Fruit fly (Drosophila melanogaster) whole organism, pupa: Measurements from ENCODE around the gene Or83c.
A peak's percentile ranks its signal among the peaks of the same experiment; 100 is the strongest.

ENCODE experiments used
- CG10348 ChIP-seq: fragments of 200-800 bp; sonication (Bioruptor generic); IDR thresholded peaks from 2 replicates; pipeline ENCODE4 v1.3.6; 2022; ENCODE audit warnings: missing biosample characterization, missing genetic modification characterization
- rn ChIP-seq: fragments of 200-800 bp; sonication (Bioruptor generic); IDR thresholded peaks from 2 replicates; pipeline ENCODE4 v1.3.6; 2022; ENCODE audit warnings: missing biosample characterization, missing genetic modification characterization

DNA sequence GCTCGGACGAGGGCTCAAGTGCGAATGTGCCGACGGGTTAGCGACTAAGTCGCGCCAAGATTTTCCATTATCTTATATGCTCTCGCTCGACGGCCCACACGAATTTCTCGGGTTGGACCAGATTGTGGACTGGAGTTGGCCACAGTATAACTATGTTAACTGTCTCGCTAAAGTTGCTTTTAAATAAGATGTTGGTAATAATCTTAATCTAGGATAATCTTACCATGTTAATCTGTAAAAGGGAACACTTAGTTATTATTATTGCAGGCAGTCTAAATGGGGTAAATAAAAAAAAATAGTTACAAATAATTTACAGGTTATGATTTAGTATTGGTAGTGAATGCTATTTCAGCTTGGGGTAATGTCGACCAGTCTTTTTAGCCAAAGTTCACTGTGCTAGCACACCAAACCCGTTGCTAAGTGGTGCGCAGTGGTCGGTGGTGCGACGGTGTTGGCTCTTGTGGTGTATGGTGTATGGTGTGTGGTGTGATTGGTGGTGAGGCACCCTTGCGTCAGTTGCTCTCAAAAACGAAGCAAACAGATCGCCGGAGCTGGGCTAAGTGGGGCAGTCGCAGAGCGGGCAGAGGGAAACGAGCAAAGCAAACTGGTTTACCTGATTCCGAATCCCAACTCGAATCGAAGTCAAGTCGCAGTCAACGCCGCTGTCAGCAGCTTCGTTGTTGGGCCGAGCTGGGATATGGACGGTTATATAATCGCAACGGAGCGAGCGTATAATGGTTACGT, 34.3 kb upstream of the Or83c start, which contains the start of gene Obp83g:
- no peak for TF ChIP-seq rn (GFP tag; lab: Robert Waterston, UW)
- TF ChIP-seq CG10348 (GFP tag; lab: Robert Waterston, UW), result peak; percentile 14; the same call in 1 of the 2 replicates
